Fruit fly (Drosophila melanogaster) whole organism, embryonic: ENCODE results near the gene CG7231.

Source experiments
- Aef1 ChIP-seq: fragments of 200-800 bp; sonication (Bioruptor generic); IDR thresholded peaks from 3 replicates; pipeline ENCODE4 v1.3.6; 2022; ENCODE audit warnings: missing biosample characterization, missing genetic modification characterization
- B-H1 ChIP-seq: fragments of 200-800 bp; sonication (Bioruptor generic); IDR thresholded peaks from 3 replicates; pipeline ENCODE4 v1.3.6; 2022; ENCODE audit warnings: missing biosample characterization, missing genetic modification characterization
- Bgb ChIP-seq: fragments of 200-800 bp; sonication (Bioruptor generic); IDR thresholded peaks from 2 replicates; pipeline ENCODE4 v1.3.6; 2022; ENCODE audit warnings: missing biosample characterization, missing genetic modification characterization; ENCODE audit not compliant: partially characterized antibody
- CG10274 ChIP-seq: fragments of 200-800 bp; sonication (Bioruptor generic); optimal IDR thresholded peaks from 3 replicates; lab custom pipeline; 2017; ENCODE audit warnings: missing biosample characterization, mild to moderate bottlenecking, missing genetic modification characterization
- CG11247 ChIP-seq: fragments of 200-800 bp; sonication (Bioruptor generic); IDR thresholded peaks from 2 replicates; pipeline ENCODE4 v1.3.6; 2022; ENCODE audit warnings: missing biosample characterization, missing genetic modification characterization
- CG11723 ChIP-seq: fragments of 200-800 bp; sonication (Bioruptor generic); optimal IDR thresholded peaks from 2 replicates; lab custom pipeline; 2017; ENCODE audit warnings: missing biosample characterization, mild to moderate bottlenecking, missing genetic modification characterization
- CG1233 ChIP-seq: fragments of 200-800 bp; sonication (Bioruptor generic); optimal IDR thresholded peaks from 4 replicates; lab custom pipeline; 2018; ENCODE audit warnings: missing biosample characterization, mild to moderate bottlenecking, missing genetic modification characterization
- CG12659 ChIP-seq: fragments of 200-800 bp; sonication (Bioruptor generic); optimal IDR thresholded peaks from 3 replicates; lab custom pipeline; 2017; ENCODE audit warnings: mild to moderate bottlenecking, missing biosample characterization, missing genetic modification reagents, missing genetic modification characterization
- CG13424 ChIP-seq: fragments of 200-800 bp; sonication (Bioruptor generic); optimal IDR thresholded peaks from 2 replicates; lab custom pipeline; 2019; ENCODE audit warnings: missing biosample characterization, mild to moderate bottlenecking, missing genetic modification characterization, moderate library complexity
- CG13894 ChIP-seq: fragments of 200-800 bp; sonication (Bioruptor generic); optimal IDR thresholded peaks from 3 replicates; lab custom pipeline; 2018; ENCODE audit warnings: missing biosample characterization, mild to moderate bottlenecking, missing genetic modification characterization, moderate library complexity
- CG15269 ChIP-seq: fragments of 200-800 bp; sonication (Bioruptor generic); optimal IDR thresholded peaks from 2 replicates; lab custom pipeline; 2018; ENCODE audit warnings: missing biosample characterization, mild to moderate bottlenecking, missing genetic modification characterization, moderate library complexity
- CG15514 ChIP-seq: fragments of 200-800 bp; sonication (Bioruptor generic); optimal IDR thresholded peaks from 3 replicates; lab custom pipeline; 2017; ENCODE audit warnings: missing biosample characterization, missing genetic modification characterization, mild to moderate bottlenecking, moderate library complexity, missing genetic modification reagents
- CG1832 ChIP-seq: fragments of 200-800 bp; sonication (Bioruptor generic); optimal IDR thresholded peaks from 2 replicates; lab custom pipeline; 2017; ENCODE audit warnings: missing biosample characterization, mild to moderate bottlenecking, missing genetic modification characterization, inconsistent platforms
- CG4282 ChIP-seq: fragments of 200-800 bp; sonication (Bioruptor generic); optimal IDR thresholded peaks from 2 replicates; lab custom pipeline; 2016; ENCODE audit warnings: missing biosample characterization, missing genetic modification characterization
- CG5953 ChIP-seq: fragments of 200-800 bp; sonication (Bioruptor generic); IDR thresholded peaks from 2 replicates; pipeline ENCODE4 v1.3.6; 2022; ENCODE audit warnings: missing biosample characterization, missing genetic modification characterization
- CG6854 ChIP-seq: fragments of 200-800 bp; sonication (Bioruptor generic); optimal IDR thresholded peaks from 3 replicates; lab custom pipeline; 2017; ENCODE audit warnings: missing biosample characterization, mild to moderate bottlenecking, missing genetic modification characterization
- CG7271 ChIP-seq: fragments of 200-800 bp; sonication (Bioruptor generic); optimal IDR thresholded peaks from 2 replicates; lab custom pipeline; 2018; ENCODE audit warnings: missing biosample characterization, mild to moderate bottlenecking, missing genetic modification characterization, moderate library complexity
- CG7372 ChIP-seq: fragments of 200-800 bp; sonication (Bioruptor generic); IDR thresholded peaks from 2 replicates; pipeline ENCODE4 v1.3.6; 2022; ENCODE audit warnings: missing biosample characterization, missing genetic modification characterization
- CG7987 ChIP-seq: fragments of 200-800 bp; sonication (Bioruptor generic); optimal IDR thresholded peaks from 2 replicates; lab custom pipeline; 2018; ENCODE audit warnings: missing biosample characterization, mild to moderate bottlenecking, missing genetic modification characterization, moderate library complexity
- CG9609 ChIP-seq: fragments of 200-800 bp; sonication (Bioruptor generic); optimal IDR thresholded peaks from 3 replicates; lab custom pipeline; 2016; ENCODE audit warnings: missing biosample characterization, missing genetic modification characterization
- CoRest ChIP-seq: fragments of 200-800 bp; sonication (Bioruptor generic); optimal IDR thresholded peaks from 3 replicates; lab custom pipeline; 2018; ENCODE audit warnings: missing biosample characterization, mild to moderate bottlenecking, missing genetic modification characterization, moderate library complexity
- Dbx ChIP-seq: fragments of 200-800 bp; sonication (Bioruptor generic); IDR thresholded peaks from 3 replicates; pipeline ENCODE4 v1.3.6; 2022; ENCODE audit warnings: missing biosample characterization, missing genetic modification characterization
- Doc2 ChIP-seq: fragments of 200-800 bp; sonication (Bioruptor generic); IDR thresholded peaks from 2 replicates; pipeline ENCODE4 v1.3.6; 2022; ENCODE audit warnings: missing biosample characterization, missing genetic modification characterization
- Drgx ChIP-seq: fragments of 200-800 bp; sonication (Bioruptor generic); IDR thresholded peaks from 2 replicates; pipeline ENCODE4 v1.3.6; 2022; ENCODE audit warnings: missing biosample characterization, missing genetic modification characterization
- Eip74EF ChIP-seq, 2 experiments: fragments of 200-800 bp in 1 of 2; fragments of >200 bp in 1 of 2; sonication (Bioruptor generic) in 1 of 2; optimal IDR thresholded peaks; 2 replicates each; lab custom pipeline; 2017 to 2019; ENCODE audit warnings: missing biosample characterization in 2 of 2, missing genetic modification characterization in 2 of 2, mild to moderate bottlenecking in 1 of 2, moderate library complexity in 1 of 2
- Fer1 ChIP-seq: fragments of 200-800 bp; sonication (Bioruptor generic); optimal IDR thresholded peaks from 2 replicates; lab custom pipeline; 2017; ENCODE audit warnings: missing biosample characterization, mild to moderate bottlenecking, missing genetic modification characterization
- HHEX ChIP-seq: fragments of 200-800 bp; sonication (Bioruptor generic); optimal IDR thresholded peaks from 3 replicates; lab custom pipeline; 2017; ENCODE audit warnings: missing biosample characterization, mild to moderate bottlenecking, missing genetic modification characterization, missing genetic modification reagents
- HLH4C ChIP-seq: fragments of 200-800 bp; sonication (Bioruptor generic); IDR thresholded peaks from 3 replicates; pipeline ENCODE4 v1.3.6; 2022; ENCODE audit warnings: missing biosample characterization, missing genetic modification characterization; ENCODE audit not compliant: partially characterized antibody
- Hey ChIP-seq: fragments of 200-800 bp; sonication (Bioruptor generic); optimal IDR thresholded peaks from 3 replicates; lab custom pipeline; 2018; ENCODE audit warnings: missing biosample characterization, mild to moderate bottlenecking, missing genetic modification characterization
- HmgZ ChIP-seq: fragments of 200-800 bp; sonication (Bioruptor generic); optimal IDR thresholded peaks from 2 replicates; lab custom pipeline; 2018; ENCODE audit warnings: missing biosample characterization, mild to moderate bottlenecking, missing genetic modification characterization
- Lim3 ChIP-seq: fragments of 200-800 bp; sonication (Bioruptor generic); IDR thresholded peaks from 2 replicates; pipeline ENCODE4 v1.3.6; 2022; ENCODE audit warnings: missing biosample characterization, missing genetic modification characterization
- Tbp ChIP-seq: fragments of >200 bp; optimal IDR thresholded peaks from 2 replicates; lab custom pipeline; 2018; ENCODE audit warnings: missing biosample characterization, missing genetic modification characterization
- Xrp1 ChIP-seq: fragments of 200-800 bp; sonication (Bioruptor generic); IDR thresholded peaks from 2 replicates; pipeline ENCODE4 v1.3.6; 2022; ENCODE audit warnings: missing biosample characterization, missing genetic modification characterization
- ci ChIP-seq: fragments of 200-800 bp; sonication (Bioruptor generic); IDR thresholded peaks from 3 replicates; pipeline ENCODE4 v1.3.6; 2022; ENCODE audit warnings: missing biosample characterization, missing genetic modification characterization
- cwo ChIP-seq: fragments of 200-800 bp; sonication (Bioruptor generic); optimal IDR thresholded peaks from 3 replicates; lab custom pipeline; 2017; ENCODE audit warnings: missing biosample characterization, missing genetic modification characterization, mild to moderate bottlenecking, moderate library complexity, missing genetic modification reagents
- dmrt11E ChIP-seq: fragments of 200-800 bp; sonication (Bioruptor generic); optimal IDR thresholded peaks from 3 replicates; lab custom pipeline; 2018; ENCODE audit warnings: missing biosample characterization, mild to moderate bottlenecking, missing genetic modification characterization, moderate library complexity
- en ChIP-seq: fragments of 200-800 bp; sonication (Bioruptor generic); optimal IDR thresholded peaks from 2 replicates; lab custom pipeline; 2016; ENCODE audit warnings: missing biosample characterization, missing genetic modification characterization
- fd64A ChIP-seq: fragments of 200-800 bp; sonication (Bioruptor generic); optimal IDR thresholded peaks from 3 replicates; lab custom pipeline; 2018; ENCODE audit warnings: missing biosample characterization, mild to moderate bottlenecking, missing genetic modification characterization
- gt ChIP-seq: fragments of 200-800 bp; sonication (Bioruptor generic); IDR thresholded peaks from 2 replicates; pipeline ENCODE4 v1.3.6; 2022; ENCODE audit warnings: missing biosample characterization, missing genetic modification characterization
- ham ChIP-seq: fragments of 200-800 bp; sonication (Bioruptor generic); IDR thresholded peaks from 2 replicates; pipeline ENCODE4 v1.3.6; 2022; ENCODE audit warnings: missing biosample characterization, missing genetic modification characterization
- lov ChIP-seq, 2 experiments: fragments of 200-800 bp in 1 of 2; fragments of >200 bp in 1 of 2; sonication (Bioruptor generic) in 1 of 2; IDR thresholded peaks in 1 of 2; optimal IDR thresholded peaks in 1 of 2; 2 replicates in 1 of 2; 3 replicates in 1 of 2; pipeline versions ENCODE4 v1.3.6 to Lab custom; 2017 to 2022; ENCODE audit warnings: missing biosample characterization in 1 of 2, missing genetic modification characterization in 1 of 2
- mam ChIP-seq: fragments of 200-800 bp; sonication (Bioruptor generic); optimal IDR thresholded peaks from 3 replicates; lab custom pipeline; 2016; ENCODE audit warnings: missing biosample characterization, missing genetic modification characterization
- pan ChIP-seq, 4 experiments: fragments of >200 bp in 3 of 4; fragments of 200-800 bp in 1 of 4; sonication (Bioruptor generic) in 1 of 4; optimal IDR thresholded peaks in 3 of 4; IDR thresholded peaks in 1 of 4; 2 replicates each; pipeline versions ENCODE4 v1.3.6 to Lab custom; 2017 to 2022; ENCODE audit warnings: missing biosample characterization in 2 of 4, missing genetic modification characterization in 2 of 4, mixed read lengths in 1 of 4
- phol ChIP-seq: fragments of 200-800 bp; sonication (Bioruptor generic); optimal IDR thresholded peaks from 3 replicates; lab custom pipeline; 2018; ENCODE audit warnings: missing biosample characterization, mild to moderate bottlenecking, missing genetic modification characterization, moderate library complexity
- tll ChIP-seq, 2 experiments: fragments of 200-800 bp in 1 of 2; fragments of >200 bp in 1 of 2; sonication (Bioruptor generic) in 1 of 2; optimal IDR thresholded peaks; 2 replicates each; lab custom pipeline; 2017 to 2019; ENCODE audit warnings: missing biosample characterization in 2 of 2, missing genetic modification characterization in 2 of 2, mild to moderate bottlenecking in 1 of 2, moderate library complexity in 1 of 2
- tx ChIP-seq: fragments of 200-800 bp; sonication (Bioruptor generic); optimal IDR thresholded peaks from 2 replicates; lab custom pipeline; 2016; ENCODE audit warnings: missing biosample characterization, missing genetic modification characterization
- vvl ChIP-seq: fragments of 200-800 bp; sonication (Bioruptor generic); IDR thresholded peaks from 2 replicates; pipeline ENCODE4 v1.3.6; 2022; ENCODE audit warnings: missing biosample characterization, missing genetic modification characterization
- wek ChIP-seq: fragments of 200-800 bp; sonication (Bioruptor generic); optimal IDR thresholded peaks from 3 replicates; lab custom pipeline; 2018; ENCODE audit warnings: missing biosample characterization, mild to moderate bottlenecking, missing genetic modification characterization, moderate library complexity

Gene CG7231

DNA sequence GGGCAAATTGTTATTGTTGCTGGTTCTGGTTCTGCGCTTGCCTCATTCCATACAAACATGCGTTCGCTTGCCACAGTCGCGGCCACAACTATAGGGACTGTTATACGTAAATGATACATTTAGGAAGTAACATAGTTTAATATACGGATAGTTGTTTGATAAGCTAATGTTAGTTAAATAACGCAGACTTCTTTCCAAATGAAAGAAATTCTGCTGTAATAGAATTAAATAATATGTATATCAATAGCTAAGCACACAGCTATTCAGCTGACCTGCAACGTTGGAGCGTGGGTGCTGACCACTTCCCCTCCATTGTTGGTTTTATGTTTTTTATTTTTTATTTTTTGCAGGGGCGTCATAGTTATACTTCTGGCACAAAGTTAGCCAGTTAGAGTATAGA, 51.0 kb downstream of the CG7231 start (continued):
- TF ChIP-seq gt (GFP tag; lab: Robert Waterston, UW): no peak
- TF ChIP-seq Aef1 (GFP tag; lab: Robert Waterston, UW): peak; percentile 49; the same call in 2 of the 3 replicates
- TF ChIP-seq CG13894 (tag; lab: Kevin White, UChicago): no peak
- TF ChIP-seq tx: peak; percentile 8
- peak; percentile 6 for TF ChIP-seq CG7987 (GFP tag; lab: Kevin White, UChicago)
- TF ChIP-seq Dbx: peak; percentile 46; the same call in 1 of the 3 replicates
- TF ChIP-seq ci (GFP tag; lab: Robert Waterston, UW): peak; percentile 77
- no peak for TF ChIP-seq Lim3 (GFP tag; lab: Robert Waterston, UW)
- peak; percentile 48 for TF ChIP-seq HmgZ
- peak; percentile 44 for TF ChIP-seq dmrt11E (tag; lab: Kevin White, UChicago)
- peak; percentile 48 for TF ChIP-seq mam (GFP tag; lab: Kevin White, UChicago)
- peak; percentile 31 for TF ChIP-seq CG9609 (GFP tag; lab: Kevin White, UChicago)
- TF ChIP-seq CG15269: peak; percentile 71
- peak; percentile 50 for TF ChIP-seq CG1233 (GFP tag; lab: Kevin White, UChicago)
- peak; percentile 65 for TF ChIP-seq CoRest
- TF ChIP-seq CG7372: peak; percentile 68
- TF ChIP-seq CG11247 (GFP tag; lab: Robert Waterston, UW): peak; percentile 48; the same call in 1 of the 2 replicates
- TF ChIP-seq CG4282 (GFP tag; lab: Kevin White, UChicago): no peak
- TF ChIP-seq Eip74EF (GFP tag; optimal IDR thresholded peaks at IDR 0.05; lab: Kevin White, UChicago): peak in 1 of 2 experiments; percentile 49
- no peak for TF ChIP-seq CG7271
- peak; percentile 5 for TF ChIP-seq CG11723 (GFP tag; lab: Kevin White, UChicago)
- TF ChIP-seq Doc2: no peak
- TF ChIP-seq CG15514 (GFP tag; lab: Kevin White, UChicago): peak; percentile 29
- no peak for TF ChIP-seq pan (optimal IDR thresholded peaks at IDR 0.05; lab: Kevin White, UChicago)
- peak in 1 of 2 experiments; percentile 56 for TF ChIP-seq pan (GFP tag; optimal IDR thresholded peaks at IDR 0.05 in 1 of 2, IDR thresholded peaks at IDR 0.05 in 1 of 2)
- peak; percentile 10 for TF ChIP-seq CG10274
- TF ChIP-seq CG6854: peak; percentile 34
- TF ChIP-seq tll (GFP tag; optimal IDR thresholded peaks at IDR 0.05; lab: Kevin White, UChicago): no peak
- peak; percentile 71 for TF ChIP-seq Drgx (GFP tag; lab: Robert Waterston, UW)
- peak; percentile 53; the same call in 1 of the 2 replicates for TF ChIP-seq CG5953 (GFP tag; lab: Robert Waterston, UW)
- TF ChIP-seq phol: peak; percentile 53
- no peak for TF ChIP-seq lov (optimal IDR thresholded peaks at IDR 0.05; lab: Kevin White, UChicago)
- TF ChIP-seq lov (GFP tag; IDR thresholded peaks at IDR 0.05; lab: Robert Waterston, UW): 0 out of 3 replicates have a peak, but pooled peaks have one; percentile 39
- TF ChIP-seq HHEX (GFP tag; lab: Kevin White, UChicago): peak; percentile 54
- no peak for TF ChIP-seq fd64A (GFP tag; lab: Kevin White, UChicago)
- TF ChIP-seq ham (GFP tag; lab: Robert Waterston, UW): no peak
- no peak for TF ChIP-seq CG1832 (GFP tag; lab: Kevin White, UChicago)
- TF ChIP-seq en (GFP tag; lab: Kevin White, UChicago): no peak
- peak; percentile 42 for TF ChIP-seq CG12659 (GFP tag; lab: Kevin White, UChicago)
- TF ChIP-seq vvl (GFP tag; lab: Robert Waterston, UW): peak; percentile 73
- peak; percentile 56 for TF ChIP-seq CG13424 (tag; lab: Kevin White, UChicago)
- TF ChIP-seq Bgb (GFP tag; lab: Robert Waterston, UW): no peak
- TF ChIP-seq Hey (tag; lab: Kevin White, UChicago): no peak
- no peak for TF ChIP-seq HLH4C (GFP tag; lab: Robert Waterston, UW)
- peak; percentile 76 for TF ChIP-seq Fer1 (GFP tag; lab: Kevin White, UChicago)
- peak; percentile 79 for TF ChIP-seq Xrp1 (GFP tag; lab: Robert Waterston, UW)
- TF ChIP-seq wek (GFP tag; lab: Kevin White, UChicago): peak; percentile 29
- no peak for TF ChIP-seq Tbp (GFP tag; lab: Kevin White, UChicago)
- TF ChIP-seq cwo: peak; percentile 61
- peak; percentile 43; the same call in 2 of the 3 replicates for TF ChIP-seq B-H1 (GFP tag; lab: Robert Waterston, UW)
